Fruit fly (Drosophila melanogaster) whole organism, adult: ENCODE data around the gene CG42500.

Source experiments
- CG14711 ChIP-seq: fragments of 200-800 bp; sonication (Bioruptor generic); optimal IDR thresholded peaks from 2 replicates; lab custom pipeline; 2018; ENCODE audit warnings: missing biosample characterization, mild to moderate bottlenecking, missing genetic modification characterization, moderate library complexity
- toe ChIP-seq: fragments of 200-800 bp; sonication (Bioruptor generic); optimal IDR thresholded peaks from 2 replicates; lab custom pipeline; 2016; ENCODE audit warnings: missing biosample characterization, missing genetic modification characterization

- TF ChIP-seq CG14711 (tag; lab: Kevin White, UChicago) (no peak), toe (GFP tag; lab: Kevin White, UChicago) (no peak)
These were observed 610 bp downstream of the CG42500 start, which contains the start of gene CG14355 for dm6 chr3R:14151840-14152239.
